Fruit fly (Drosophila melanogaster) whole organism, embryonic: ENCODE data around the gene corto.

ENCODE experiments used
- Antp ChIP-seq: fragments of 200-800 bp; sonication (Bioruptor generic); optimal IDR thresholded peaks from 3 replicates; lab custom pipeline; 2016; ENCODE audit warnings: missing biosample characterization, missing genetic modification characterization
- Awh ChIP-seq: fragments of 200-800 bp; sonication (Bioruptor generic); IDR thresholded peaks from 2 replicates; pipeline ENCODE4, ENCODE4 v1.3.6; 2022; ENCODE audit warnings: missing biosample characterization, missing genetic modification characterization
- B-H1 ChIP-seq: fragments of 200-800 bp; sonication (Bioruptor generic); IDR thresholded peaks from 3 replicates; pipeline ENCODE4 v1.3.6; 2022; ENCODE audit warnings: missing biosample characterization, missing genetic modification characterization
- CG10979 ChIP-seq: fragments of 200-800 bp; sonication (Bioruptor generic); optimal IDR thresholded peaks from 2 replicates; lab custom pipeline; 2018; ENCODE audit warnings: missing biosample characterization, mild to moderate bottlenecking, missing genetic modification characterization, moderate library complexity
- CG12769 ChIP-seq: fragments of 200-800 bp; sonication (Bioruptor generic); optimal IDR thresholded peaks from 2 replicates; lab custom pipeline; 2019; ENCODE audit warnings: missing biosample characterization, mild to moderate bottlenecking, missing genetic modification characterization, moderate library complexity
- CG13894 ChIP-seq: fragments of 200-800 bp; sonication (Bioruptor generic); optimal IDR thresholded peaks from 3 replicates; lab custom pipeline; 2018; ENCODE audit warnings: missing biosample characterization, mild to moderate bottlenecking, missing genetic modification characterization, moderate library complexity
- CG15479 ChIP-seq: fragments of 200-800 bp; sonication (Bioruptor generic); optimal IDR thresholded peaks from 3 replicates; lab custom pipeline; 2019; ENCODE audit warnings: missing biosample characterization, mild to moderate bottlenecking, missing genetic modification characterization, moderate library complexity
- CG16815 ChIP-seq: fragments of 200-800 bp; sonication (Bioruptor generic); optimal IDR thresholded peaks from 3 replicates; lab custom pipeline; 2017; ENCODE audit warnings: missing biosample characterization, mild to moderate bottlenecking, missing genetic modification characterization
- CG18476 ChIP-seq: fragments of 200-800 bp; sonication (Bioruptor generic); optimal IDR thresholded peaks from 2 replicates; lab custom pipeline; 2016; ENCODE audit warnings: missing biosample characterization, mild to moderate bottlenecking, missing genetic modification characterization
- CG2116 ChIP-seq: fragments of 200-800 bp; sonication (Bioruptor generic); optimal IDR thresholded peaks from 3 replicates; lab custom pipeline; 2018; ENCODE audit warnings: missing biosample characterization, mild to moderate bottlenecking, missing genetic modification characterization
- CG2120 ChIP-seq: fragments of 200-800 bp; sonication (Bioruptor generic); optimal IDR thresholded peaks from 3 replicates; lab custom pipeline; 2016; ENCODE audit warnings: missing biosample characterization, missing genetic modification characterization
- CG2199 ChIP-seq: fragments of 200-800 bp; sonication (Bioruptor generic); IDR thresholded peaks from 3 replicates; pipeline ENCODE4 v1.3.6; 2022; ENCODE audit warnings: missing biosample characterization, missing genetic modification characterization
- CG31441 ChIP-seq: fragments of 200-800 bp; sonication (Bioruptor generic); IDR thresholded peaks from 2 replicates; pipeline ENCODE4 v1.3.6; 2022; ENCODE audit warnings: missing biosample characterization, missing genetic modification characterization
- CG32532 ChIP-seq: fragments of 200-800 bp; sonication (Bioruptor generic); IDR thresholded peaks from 2 replicates; pipeline ENCODE4 v1.3.6; 2022; ENCODE audit warnings: missing biosample characterization, missing genetic modification characterization
- CG4282 ChIP-seq: fragments of 200-800 bp; sonication (Bioruptor generic); optimal IDR thresholded peaks from 2 replicates; lab custom pipeline; 2016; ENCODE audit warnings: missing biosample characterization, missing genetic modification characterization
- CG5245 ChIP-seq: fragments of 200-800 bp; sonication (Bioruptor generic); optimal IDR thresholded peaks from 3 replicates; lab custom pipeline; 2016; ENCODE audit warnings: missing biosample characterization, missing genetic modification characterization
- CG6175 ChIP-seq: fragments of 200-800 bp; sonication (Bioruptor generic); IDR thresholded peaks from 3 replicates; pipeline ENCODE4 v1.3.6; 2022; ENCODE audit warnings: missing biosample characterization, missing genetic modification characterization
- CG6813 ChIP-seq: fragments of 200-800 bp; sonication (Bioruptor generic); optimal IDR thresholded peaks from 2 replicates; lab custom pipeline; 2017; ENCODE audit warnings: missing biosample characterization, missing genetic modification characterization, mild to moderate bottlenecking, moderate library complexity, missing genetic modification reagents
- CG7839 ChIP-seq: fragments of 200-800 bp; sonication (Bioruptor generic); optimal IDR thresholded peaks from 3 replicates; lab custom pipeline; 2018; ENCODE audit warnings: missing biosample characterization, mild to moderate bottlenecking, missing genetic modification characterization, moderate library complexity
- CG8089 ChIP-seq: fragments of 200-800 bp; sonication (Bioruptor generic); optimal IDR thresholded peaks from 3 replicates; lab custom pipeline; 2016; ENCODE audit warnings: missing biosample characterization, missing genetic modification characterization
- Camta ChIP-seq: fragments of 200-800 bp; sonication (Bioruptor generic); optimal IDR thresholded peaks from 2 replicates; lab custom pipeline; 2016; ENCODE audit warnings: missing biosample characterization, missing genetic modification characterization
- Doc2 ChIP-seq: fragments of 200-800 bp; sonication (Bioruptor generic); IDR thresholded peaks from 2 replicates; pipeline ENCODE4 v1.3.6; 2022; ENCODE audit warnings: missing biosample characterization, missing genetic modification characterization
- Doc3 ChIP-seq: fragments of 200-800 bp; sonication (Bioruptor generic); IDR thresholded peaks from 3 replicates; pipeline ENCODE4 v1.3.6; 2022; ENCODE audit warnings: missing biosample characterization, missing genetic modification characterization; ENCODE audit not compliant: partially characterized antibody
- Drgx ChIP-seq: fragments of 200-800 bp; sonication (Bioruptor generic); IDR thresholded peaks from 2 replicates; pipeline ENCODE4 v1.3.6; 2022; ENCODE audit warnings: missing biosample characterization, missing genetic modification characterization
- Eip74EF ChIP-seq, 2 experiments: fragments of 200-800 bp in 1 of 2; fragments of >200 bp in 1 of 2; sonication (Bioruptor generic) in 1 of 2; optimal IDR thresholded peaks; 2 replicates each; lab custom pipeline; 2017 to 2019; ENCODE audit warnings: missing biosample characterization in 2 of 2, missing genetic modification characterization in 2 of 2, mild to moderate bottlenecking in 1 of 2, moderate library complexity in 1 of 2
- Elba2 ChIP-seq: fragments of 200-800 bp; sonication (Bioruptor generic); optimal IDR thresholded peaks from 3 replicates; lab custom pipeline; 2016; ENCODE audit warnings: missing biosample characterization, missing genetic modification characterization
- Hr78 ChIP-seq, 2 experiments: fragments of 200-800 bp in 1 of 2; fragments of >200 bp in 1 of 2; sonication (Bioruptor generic) in 1 of 2; optimal IDR thresholded peaks; 2 replicates each; lab custom pipeline; 2017 to 2019; ENCODE audit warnings: missing biosample characterization in 2 of 2, missing genetic modification characterization in 2 of 2, mild to moderate bottlenecking in 1 of 2, moderate library complexity in 1 of 2
- Lhr ChIP-seq: fragments of 200-800 bp; sonication (Bioruptor generic); optimal IDR thresholded peaks from 3 replicates; lab custom pipeline; 2017; ENCODE audit warnings: mild to moderate bottlenecking, missing biosample characterization, missing genetic modification reagents, missing genetic modification characterization
- MTF-1 ChIP-seq: fragments of 200-800 bp; sonication (Bioruptor generic); optimal IDR thresholded peaks from 2 replicates; lab custom pipeline; 2018; ENCODE audit warnings: missing biosample characterization, mild to moderate bottlenecking, missing genetic modification characterization, borderline replicate concordance
- Neu2 ChIP-seq: fragments of 200-800 bp; sonication (Bioruptor generic); optimal IDR thresholded peaks from 3 replicates; lab custom pipeline; 2016; ENCODE audit warnings: missing biosample characterization, missing genetic modification characterization, borderline replicate concordance
- Side ChIP-seq: fragments of 200-800 bp; sonication (Bioruptor generic); optimal IDR thresholded peaks from 2 replicates; lab custom pipeline; 2016; ENCODE audit warnings: missing biosample characterization, missing genetic modification characterization
- Taf1 ChIP-seq: fragments of 200-800 bp; sonication (Bioruptor generic); IDR thresholded peaks from 2 replicates; pipeline ENCODE4 v1.3.6; 2022; ENCODE audit warnings: missing biosample characterization, missing genetic modification characterization
- Trl ChIP-seq, 3 experiments: fragments of >200 bp in 2 of 3; fragments of 200-800 bp in 1 of 3; sonication (Bioruptor generic) in 1 of 3; optimal IDR thresholded peaks; 2 replicates in 1 of 3; 3 replicates in 2 of 3; lab custom pipeline; 2016 to 2017; ENCODE audit warnings: missing biosample characterization in 1 of 3, missing genetic modification characterization in 1 of 3
- bab2 ChIP-seq: fragments of 200-800 bp; sonication (Bioruptor generic); optimal IDR thresholded peaks from 2 replicates; lab custom pipeline; 2016; ENCODE audit warnings: missing biosample characterization, missing genetic modification characterization
- cato ChIP-seq: fragments of 200-800 bp; sonication (Bioruptor generic); optimal IDR thresholded peaks from 2 replicates; lab custom pipeline; 2016; ENCODE audit warnings: missing biosample characterization, missing genetic modification characterization, borderline replicate concordance
- ci ChIP-seq: fragments of 200-800 bp; sonication (Bioruptor generic); IDR thresholded peaks from 3 replicates; pipeline ENCODE4 v1.3.6; 2022; ENCODE audit warnings: missing biosample characterization, missing genetic modification characterization
- dati ChIP-seq: fragments of 200-800 bp; sonication (Bioruptor generic); IDR thresholded peaks from 2 replicates; pipeline ENCODE4 v1.3.6; 2022; ENCODE audit warnings: missing biosample characterization, missing genetic modification characterization
- dmrt99B ChIP-seq: fragments of 200-800 bp; sonication (Bioruptor generic); optimal IDR thresholded peaks from 2 replicates; lab custom pipeline; 2018; ENCODE audit warnings: missing biosample characterization, mild to moderate bottlenecking, missing genetic modification characterization, moderate library complexity
- grn ChIP-seq: fragments of 200-800 bp; sonication (Bioruptor generic); optimal IDR thresholded peaks from 3 replicates; lab custom pipeline; 2017; ENCODE audit warnings: missing biosample characterization, missing genetic modification characterization
- gt ChIP-seq: fragments of 200-800 bp; sonication (Bioruptor generic); IDR thresholded peaks from 2 replicates; pipeline ENCODE4 v1.3.6; 2022; ENCODE audit warnings: missing biosample characterization, missing genetic modification characterization
- lilli ChIP-seq: fragments of 200-800 bp; sonication (Bioruptor generic); optimal IDR thresholded peaks from 3 replicates; lab custom pipeline; 2016; ENCODE audit warnings: missing biosample characterization, missing genetic modification characterization
- lov ChIP-seq, 2 experiments: fragments of 200-800 bp in 1 of 2; fragments of >200 bp in 1 of 2; sonication (Bioruptor generic) in 1 of 2; IDR thresholded peaks in 1 of 2; optimal IDR thresholded peaks in 1 of 2; 2 replicates in 1 of 2; 3 replicates in 1 of 2; pipeline versions ENCODE4 v1.3.6 to Lab custom; 2017 to 2022; ENCODE audit warnings: missing biosample characterization in 1 of 2, missing genetic modification characterization in 1 of 2
- mirr ChIP-seq: fragments of 200-800 bp; sonication (Bioruptor generic); optimal IDR thresholded peaks from 3 replicates; lab custom pipeline; 2018; ENCODE audit warnings: missing biosample characterization, mild to moderate bottlenecking, missing genetic modification characterization
- pho ChIP-seq: fragments of 200-800 bp; sonication (Bioruptor generic); optimal IDR thresholded peaks from 2 replicates; lab custom pipeline; 2016; ENCODE audit warnings: missing biosample characterization, missing genetic modification characterization
- pros ChIP-seq: fragments of 200-800 bp; sonication (Bioruptor generic); optimal IDR thresholded peaks from 3 replicates; lab custom pipeline; 2019; ENCODE audit warnings: missing biosample characterization, mild to moderate bottlenecking, missing genetic modification characterization, moderate library complexity
- repo ChIP-seq: fragments of 200-800 bp; sonication (Bioruptor generic); optimal IDR thresholded peaks from 2 replicates; lab custom pipeline; 2016; ENCODE audit warnings: missing biosample characterization, missing genetic modification characterization
- sens ChIP-seq: fragments of 200-800 bp; sonication (Bioruptor generic); peaks from one replicate; lab custom pipeline; 2016; ENCODE audit warnings: missing biosample characterization, missing genetic modification characterization
- sim ChIP-seq: fragments of 200-800 bp; sonication (Bioruptor generic); IDR thresholded peaks from 2 replicates; pipeline ENCODE4 v1.3.6; 2022; ENCODE audit warnings: missing biosample characterization, missing genetic modification characterization
- vvl ChIP-seq: fragments of 200-800 bp; sonication (Bioruptor generic); IDR thresholded peaks from 2 replicates; pipeline ENCODE4 v1.3.6; 2022; ENCODE audit warnings: missing biosample characterization, missing genetic modification characterization

corto gene

dm6 chr3R:5073809-5074208 is 13.1 kb downstream of the corto start (continued):
- TF ChIP-seq CG12769 = peak; percentile 27
- peak; percentile 29; the same call in 1 of the 2 replicates for TF ChIP-seq vvl (GFP tag; lab: Robert Waterston, UW)

dm6 chr3R:5067380-5067779 is 19.5 kb downstream of the corto start:
- TF ChIP-seq CG8089 (no peak), gt (GFP tag; lab: Robert Waterston, UW) (no peak), Eip74EF (GFP tag; optimal IDR thresholded peaks at IDR 0.05; lab: Kevin White, UChicago) (peak in 1 of 2 experiments; percentile 47), cato (GFP tag; lab: Kevin White, UChicago) (no peak), CG6175 (GFP tag; lab: Robert Waterston, UW) (peak; percentile 45; the same call in 1 of the 3 replicates), CG32532 (peak; percentile 16; the same call in 1 of the 2 replicates), mirr (GFP tag; lab: Kevin White, UChicago) (peak; percentile 30), Hr78 (GFP tag; optimal IDR thresholded peaks at IDR 0.05; lab: Kevin White, UChicago) (no peak), CG16815 (GFP tag; lab: Kevin White, UChicago) (no peak), sens (GFP tag; lab: Kevin White, UChicago) (peak; percentile 80), CG6813 (GFP tag; lab: Kevin White, UChicago) (no peak), Doc3 (GFP tag; lab: Robert Waterston, UW) (no peak), CG7839 (tag; lab: Kevin White, UChicago) (peak; percentile 2), CG10979 (tag; lab: Kevin White, UChicago) (no peak), Awh (GFP tag; lab: Robert Waterston, UW) (peak; percentile 65; the same call in 1 of the 2 replicates), MTF-1 (no peak), CG4282 (GFP tag; lab: Kevin White, UChicago) (no peak), Side (GFP tag; lab: Kevin White, UChicago) (no peak), CG18476 (no peak), repo (GFP tag; lab: Kevin White, UChicago) (no peak), Antp (GFP tag; lab: Kevin White, UChicago) (no peak), dmrt99B (tag; lab: Kevin White, UChicago) (peak; percentile 6), dati (GFP tag; lab: Robert Waterston, UW) (no peak), Doc2 (GFP tag; lab: Robert Waterston, UW) (no peak), CG2120 (GFP tag; lab: Kevin White, UChicago) (no peak), CG13894 (tag; lab: Kevin White, UChicago) (peak; percentile 87), Camta (GFP tag; lab: Kevin White, UChicago) (no peak), CG15479 (GFP tag; lab: Kevin White, UChicago) (no peak), pros (GFP tag; lab: Kevin White, UChicago) (no peak), B-H1 (GFP tag; lab: Robert Waterston, UW) (no peak), ci (no peak), Drgx (GFP tag; lab: Robert Waterston, UW) (no peak), Taf1 (GFP tag; lab: Robert Waterston, UW) (no peak), Trl (optimal IDR thresholded peaks at IDR 0.05; lab: Kevin White, UChicago) (no peak), Trl (GFP tag; optimal IDR thresholded peaks at IDR 0.05; lab: Kevin White, UChicago) (no peak), Elba2 (GFP tag; lab: Kevin White, UChicago) (no peak), CG2199 (GFP tag; lab: Robert Waterston, UW) (no peak), CG31441 (GFP tag; lab: Robert Waterston, UW) (no peak), pho (GFP tag; lab: Kevin White, UChicago) (no peak), lov (optimal IDR thresholded peaks at IDR 0.05; lab: Kevin White, UChicago) (no peak), lov (GFP tag; IDR thresholded peaks at IDR 0.05; lab: Robert Waterston, UW) (no peak), sim (GFP tag; lab: Robert Waterston, UW) (no peak), CG2116 (GFP tag; lab: Kevin White, UChicago) (no peak), Neu2 (GFP tag; lab: Kevin White, UChicago) (no peak), CG5245 (GFP tag; lab: Kevin White, UChicago) (no peak), grn (GFP tag; lab: Kevin White, UChicago) (no peak), Lhr (no peak), bab2 (GFP tag; lab: Kevin White, UChicago) (no peak), lilli (GFP tag; lab: Kevin White, UChicago) (no peak)
